Worm (Caenorhabditis elegans) whole organism, L4/young adult: ENCODE measurements around the gene drd-1.
A peak's percentile ranks its signal among the peaks of the same experiment; 100 is the strongest.
"Not testable (repeated sequence)": the region's sequence is repeated elsewhere in the genome, so short reads cannot be mapped to it uniquely, and the experiment has no call there.

Source experiments
- W03F9.2 ChIP-seq: fragments of 150-350 bp; optimal IDR thresholded peaks from 2 replicates; lab custom pipeline; 2014; ENCODE audit warnings: missing biosample characterization, missing genetic modification characterization
- dao-5 ChIP-seq: sonication (generic microtip); optimal IDR thresholded peaks from 2 replicates; lab custom pipeline; 2016; ENCODE audit warnings: missing genotype, missing genetic modification characterization, moderate library complexity, missing compliant biosample characterization
- him-1 ChIP-seq: sonication (generic microtip); optimal IDR thresholded peaks from 2 replicates; lab custom pipeline; 2016; ENCODE audit warnings: missing genotype, missing genetic modification reagents, missing genetic modification characterization, missing compliant biosample characterization

drd-1 gene

ce11 chrII:8409538-8409937, 21.7 kb downstream of the drd-1 start:
- TF ChIP-seq dao-5 (tag; lab: Kevin White, UChicago) (no peak), W03F9.2 (tag; lab: Kevin White, UChicago) (no peak), him-1 (no peak)

ce11 chrII:8411002-8411401, 23.2 kb downstream of the drd-1 start:
- no peak for TF ChIP-seq dao-5 (tag; lab: Kevin White, UChicago)

- no peak for TF ChIP-seq him-1
- TF ChIP-seq W03F9.2 (tag; lab: Kevin White, UChicago): no peak
- no peak for TF ChIP-seq dao-5 (tag; lab: Kevin White, UChicago)
These were observed 24.3 kb downstream of the drd-1 start, which contains the start of gene efl-3 for ce11 chrII:8412061-8412721. Gene efl-3 (plus strand): TSS chrII:8412671.

- no peak for TF ChIP-seq him-1
These were observed 25.1 kb downstream of the drd-1 start for ce11 chrII:8412935-8413334.

ce11 chrII:8415035-8415434, 27.2 kb downstream of the drd-1 start:
- TF ChIP-seq dao-5 (tag; lab: Kevin White, UChicago): no peak
- TF ChIP-seq him-1: no peak
- TF ChIP-seq W03F9.2 (tag; lab: Kevin White, UChicago): no peak

ce11 chrII:8415462-8416037, 27.7 kb downstream of the drd-1 start:
- no peak for TF ChIP-seq dao-5 (tag; lab: Kevin White, UChicago)
- no peak for TF ChIP-seq W03F9.2 (tag; lab: Kevin White, UChicago)
- no peak for TF ChIP-seq him-1

ce11 chrII:8417059-8417668, 29.3 kb downstream of the drd-1 start, which contains the start of gene fdgt-2:
Gene fdgt-2 (plus strand): TSS chrII:8417618.
- TF ChIP-seq him-1: no peak
- no peak for TF ChIP-seq dao-5 (tag; lab: Kevin White, UChicago)
- TF ChIP-seq W03F9.2 (tag; lab: Kevin White, UChicago): no peak

ce11 chrII:8419015-8419414, 31.2 kb downstream of the drd-1 start:
- no peak for TF ChIP-seq him-1
- no peak for TF ChIP-seq W03F9.2 (tag; lab: Kevin White, UChicago)
- TF ChIP-seq dao-5 (tag; lab: Kevin White, UChicago): no peak

- TF ChIP-seq him-1; dao-5 (tag; lab: Kevin White, UChicago); W03F9.2 (tag; lab: Kevin White, UChicago): not testable (repeated sequence)
These were observed 31.9 kb downstream of the drd-1 start, which contains the start of gene F14E5.8 for ce11 chrII:8419798-8420197. Gene F14E5.8 (plus strand): TSS chrII:8420098.

ce11 chrII:8420775-8421388, 33.0 kb downstream of the drd-1 start:
- TF ChIP-seq him-1 (no peak), dao-5 (tag; lab: Kevin White, UChicago) (no peak), W03F9.2 (tag; lab: Kevin White, UChicago) (no peak)

ce11 chrII:8428758-8428946, 40.8 kb downstream of the drd-1 start, which contains the start of gene F14E5.2:
Gene F14E5.2 (minus strand): TSS chrII:8428858.
- no peak for TF ChIP-seq W03F9.2 (tag; lab: Kevin White, UChicago)
- no peak for TF ChIP-seq dao-5 (tag; lab: Kevin White, UChicago)
- TF ChIP-seq him-1: no peak

ce11 chrII:8428947-8429919, 41.4 kb downstream of the drd-1 start:
- TF ChIP-seq dao-5 (tag; lab: Kevin White, UChicago): no peak
- no peak for TF ChIP-seq him-1
- peak; percentile 31 for TF ChIP-seq W03F9.2 (tag; lab: Kevin White, UChicago)

ce11 chrII:8431954-8432353, 44.1 kb downstream of the drd-1 start, which contains the start of gene acp-2:
Gene acp-2 (minus strand): TSS chrII:8432054.
- no peak for TF ChIP-seq dao-5 (tag; lab: Kevin White, UChicago)
- TF ChIP-seq him-1: no peak
- TF ChIP-seq W03F9.2 (tag; lab: Kevin White, UChicago): no peak
